Worm (Caenorhabditis elegans): ENCODE data around the gene K12H6.4.

The K12H6.4 gene

ce11 chrII:2797951-2798350, 26.1 kb downstream of the K12H6.4 start:
- TF ChIP-seq sma-9 (GFP tag; optimal IDR thresholded peaks at IDR 0.05) (no peak), sma-9 (tag; optimal IDR thresholded peaks at IDR 0.05) (no peak), skn-1 (tag; optimal IDR thresholded peaks at IDR 0.05) (no peak), Y55F3AM.14 (GFP tag; optimal IDR thresholded peaks at IDR 0.05) (no peak), peb-1 (tag; optimal IDR thresholded peaks at IDR 0.05) (no peak), nhr-21 (tag; optimal IDR thresholded peaks at IDR 0.05) (no peak), F13H6.1 (tag; optimal IDR thresholded peaks at IDR 0.05) (no peak), sem-4 (tag; optimal IDR thresholded peaks at IDR 0.05) (no peak), gmeb-1 (tag; optimal IDR thresholded peaks at IDR 0.05) (no peak), lin-39 (tag; optimal IDR thresholded peaks at IDR 0.05) (no peak), lin-11 (tag; optimal IDR thresholded peaks at IDR 0.05) (no peak), ceh-16 (tag; optimal IDR thresholded peaks at IDR 0.05) (no peak)

ce11 chrII:2796431-2796830, 27.6 kb downstream of the K12H6.4 start:
- TF ChIP-seq ZK546.5 (tag; optimal IDR thresholded peaks at IDR 0.05) (no peak), fos-1 (tag; optimal IDR thresholded peaks at IDR 0.05) (no peak), crh-2 (tag; optimal IDR thresholded peaks at IDR 0.05) (no peak), elt-3 (tag; optimal IDR thresholded peaks at IDR 0.05) (no peak), mdl-1 (tag; optimal IDR thresholded peaks at IDR 0.05) (no peak), nhr-25 (tag; optimal IDR thresholded peaks at IDR 0.05) (no peak), nhr-237 (tag; optimal IDR thresholded peaks at IDR 0.05) (no peak), nhr-23 (tag; optimal IDR thresholded peaks at IDR 0.05) (no peak), zag-1 (tag; optimal IDR thresholded peaks at IDR 0.05) (no peak), dmd-4 (tag; optimal IDR thresholded peaks at IDR 0.05) (no peak), ceh-16 (tag; optimal IDR thresholded peaks at IDR 0.05) (no peak), unc-55 (GFP tag; optimal IDR thresholded peaks at IDR 0.05) (no peak), peb-1 (tag; optimal IDR thresholded peaks at IDR 0.05) (no peak)

- TF ChIP-seq F13H6.1 (tag; optimal IDR thresholded peaks at IDR 0.05) (no peak), nhr-129 (tag; optimal IDR thresholded peaks at IDR 0.05) (no peak), elt-3 (tag; optimal IDR thresholded peaks at IDR 0.05) (no peak)
Measured at ce11 chrII:2795413-2795812, 28.7 kb downstream of the K12H6.4 start.

ce11 chrII:2791693-2792092, 32.4 kb downstream of the K12H6.4 start:
- no peak for TF ChIP-seq nhr-12 (tag; optimal IDR thresholded peaks at IDR 0.05)
- no peak for TF ChIP-seq fos-1 (tag; optimal IDR thresholded peaks at IDR 0.05)
- TF ChIP-seq unc-39 (tag; optimal IDR thresholded peaks at IDR 0.05) = no peak
- no peak for TF ChIP-seq peb-1 (tag; optimal IDR thresholded peaks at IDR 0.05)
- TF ChIP-seq nhr-129 (tag; optimal IDR thresholded peaks at IDR 0.05) = no peak
- no peak for TF ChIP-seq unc-62 (GFP tag; optimal IDR thresholded peaks at IDR 0.05)
- no peak for TF ChIP-seq nhr-25 (tag; optimal IDR thresholded peaks at IDR 0.05)
- TF ChIP-seq nhr-10 (tag; optimal IDR thresholded peaks at IDR 0.05) = no peak
- TF ChIP-seq elt-1 (tag; optimal IDR thresholded peaks at IDR 0.05) = no peak
- TF ChIP-seq lin-11 (tag; optimal IDR thresholded peaks at IDR 0.05) = no peak
- no peak for TF ChIP-seq ztf-11 (tag; optimal IDR thresholded peaks at IDR 0.05)
- TF ChIP-seq ceh-16 (tag; optimal IDR thresholded peaks at IDR 0.05) = no peak

- TF ChIP-seq nhr-129 (tag; optimal IDR thresholded peaks at IDR 0.05) (no peak), R02D3.7 (tag; optimal IDR thresholded peaks at IDR 0.05) (no peak), fos-1 (tag; optimal IDR thresholded peaks at IDR 0.05) (no peak)
Measured at ce11 chrII:2787849-2788248, 36.2 kb downstream of the K12H6.4 start.

DNA sequence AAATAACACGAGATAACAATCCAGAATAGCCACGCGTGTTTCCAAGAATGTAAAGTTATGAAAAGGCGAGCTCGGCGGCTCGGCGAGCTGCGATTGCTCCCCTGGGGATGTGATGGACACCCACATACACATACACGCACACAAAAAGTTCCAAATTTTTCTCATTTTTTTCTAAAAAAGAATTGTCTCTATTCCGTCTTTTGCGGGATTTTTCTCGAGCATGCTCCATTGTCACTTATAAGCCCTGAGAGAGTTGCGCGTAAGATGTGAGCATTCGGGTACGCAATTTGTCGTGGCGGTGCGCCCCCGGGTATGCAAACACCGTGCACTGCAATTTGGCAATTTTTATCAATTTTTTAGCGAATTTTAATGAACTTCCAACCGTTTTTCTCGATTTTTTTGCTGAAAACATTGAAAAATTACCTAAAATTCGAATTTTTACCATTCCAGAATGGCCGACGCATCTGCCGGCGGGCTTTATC, 37.0 kb downstream of the K12H6.4 start, which contains the start of the genes F08D12.12 and srpa-72:
F08D12.12 (minus strand) TSS at position 51 of the 482 bp plus-strand sequence.
srpa-72 (plus strand) TSS at position 451 of the 482 bp plus-strand sequence.
- no peak for TF ChIP-seq fos-1 (tag; optimal IDR thresholded peaks at IDR 0.05)
- TF ChIP-seq unc-39 (tag; optimal IDR thresholded peaks at IDR 0.05) = no peak
- TF ChIP-seq dmd-4 (tag; optimal IDR thresholded peaks at IDR 0.05) = no peak
- TF ChIP-seq zag-1 (tag; optimal IDR thresholded peaks at IDR 0.05) = no peak
- TF ChIP-seq nhr-21 (tag; optimal IDR thresholded peaks at IDR 0.05) = no peak
- peak; percentile 29 for TF ChIP-seq sma-3 (GFP tag; optimal IDR thresholded peaks at IDR 0.05)
- no peak for TF ChIP-seq gmeb-1 (tag; optimal IDR thresholded peaks at IDR 0.05)
- TF ChIP-seq lin-39 (tag; optimal IDR thresholded peaks at IDR 0.05) = no peak
- peak; percentile 0 for TF ChIP-seq lin-11 (tag; optimal IDR thresholded peaks at IDR 0.05)
- no peak for TF ChIP-seq peb-1 (tag; optimal IDR thresholded peaks at IDR 0.05)
- TF ChIP-seq nhr-237 (tag; optimal IDR thresholded peaks at IDR 0.05) = no peak
- TF ChIP-seq elt-3 (tag; optimal IDR thresholded peaks at IDR 0.05) = no peak
- TF ChIP-seq F13H6.1 (tag; optimal IDR thresholded peaks at IDR 0.05) = peak; percentile 24
- no peak for TF ChIP-seq egl-27 (tag; optimal IDR thresholded peaks at IDR 0.05)
- TF ChIP-seq alr-1 (tag; optimal IDR thresholded peaks at IDR 0.05) = no peak
- TF ChIP-seq ama-1 (optimal IDR thresholded peaks at IDR 0.05) = no peak
- peak; percentile 24 to 60 for TF ChIP-seq lsy-2 (tag; optimal IDR thresholded peaks at IDR 0.05)
- no peak for TF ChIP-seq nhr-12 (tag; optimal IDR thresholded peaks at IDR 0.05)
- peak in 1 of 2 experiments; percentile 39 for TF ChIP-seq mdl-1 (tag; optimal IDR thresholded peaks at IDR 0.05)
- TF ChIP-seq ceh-16 (tag; optimal IDR thresholded peaks at IDR 0.05) = no peak
- no peak for TF ChIP-seq mbf-1 (tag; optimal IDR thresholded peaks at IDR 0.05)
- TF ChIP-seq R02D3.7 (tag; optimal IDR thresholded peaks at IDR 0.05) = no peak
- no peak for TF ChIP-seq unc-62 (GFP tag; optimal IDR thresholded peaks at IDR 0.05)
- TF ChIP-seq unc-55 (GFP tag; optimal IDR thresholded peaks at IDR 0.05) = peak; percentile 57
- no peak for TF ChIP-seq nhr-77 (tag; optimal IDR thresholded peaks at IDR 0.05)
- peak; percentile 41 for TF ChIP-seq nhr-129 (tag; optimal IDR thresholded peaks at IDR 0.05)
- no peak for TF ChIP-seq Y55F3AM.14 (GFP tag; optimal IDR thresholded peaks at IDR 0.05)
- TF ChIP-seq elt-1 (tag; optimal IDR thresholded peaks at IDR 0.05) = no peak
- TF ChIP-seq ZK546.5 (tag; optimal IDR thresholded peaks at IDR 0.05) = no peak
- TF ChIP-seq nhr-6 (tag; optimal IDR thresholded peaks at IDR 0.05) = no peak
- peak; percentile 7 for TF ChIP-seq mab-5 (tag; optimal IDR thresholded peaks at IDR 0.05)
- no peak for TF ChIP-seq ztf-11 (tag; optimal IDR thresholded peaks at IDR 0.05)
